Fruit fly (Drosophila melanogaster) whole organism, embryonic: Measurements from ENCODE around the gene Dok.

ENCODE experiments used
- Atf-2 ChIP-seq: fragments of 200-800 bp; sonication (Bioruptor generic); optimal IDR thresholded peaks from 2 replicates; lab custom pipeline; 2016; ENCODE audit warnings: missing biosample characterization, missing genetic modification characterization
- Awh ChIP-seq: fragments of 200-800 bp; sonication (Bioruptor generic); IDR thresholded peaks from 2 replicates; pipeline ENCODE4, ENCODE4 v1.3.6; 2022; ENCODE audit warnings: missing biosample characterization, missing genetic modification characterization
- B-H1 ChIP-seq: fragments of 200-800 bp; sonication (Bioruptor generic); IDR thresholded peaks from 3 replicates; pipeline ENCODE4 v1.3.6; 2022; ENCODE audit warnings: missing biosample characterization, missing genetic modification characterization
- CG10267 ChIP-seq: fragments of 200-800 bp; sonication (Bioruptor generic); optimal IDR thresholded peaks from 2 replicates; lab custom pipeline; 2018; ENCODE audit warnings: missing biosample characterization, mild to moderate bottlenecking, missing genetic modification characterization, moderate library complexity
- CG11085 ChIP-seq: fragments of 200-800 bp; sonication (Bioruptor generic); IDR thresholded peaks from 2 replicates; pipeline ENCODE4 v1.3.6; 2022; ENCODE audit warnings: missing biosample characterization, missing genetic modification characterization
- CG11695 ChIP-seq: fragments of 200-800 bp; sonication (Bioruptor generic); IDR thresholded peaks from 3 replicates; pipeline ENCODE4 v1.3.6; 2022; ENCODE audit warnings: missing biosample characterization, missing genetic modification characterization
- CG11723 ChIP-seq: fragments of 200-800 bp; sonication (Bioruptor generic); optimal IDR thresholded peaks from 2 replicates; lab custom pipeline; 2017; ENCODE audit warnings: missing biosample characterization, mild to moderate bottlenecking, missing genetic modification characterization
- CG12299 ChIP-seq: fragments of 200-800 bp; sonication (Bioruptor generic); optimal IDR thresholded peaks from 2 replicates; lab custom pipeline; 2018; ENCODE audit warnings: missing biosample characterization, mild to moderate bottlenecking, missing genetic modification characterization
- CG14014 ChIP-seq: fragments of 200-800 bp; sonication (Bioruptor generic); IDR thresholded peaks from 2 replicates; pipeline ENCODE4 v1.3.6; 2022; ENCODE audit warnings: missing biosample characterization, missing genetic modification characterization
- CG1529 ChIP-seq: fragments of 200-800 bp; sonication (Bioruptor generic); optimal IDR thresholded peaks from 3 replicates; lab custom pipeline; 2018; ENCODE audit warnings: missing biosample characterization, missing genetic modification characterization
- CG17359 ChIP-seq: fragments of 200-800 bp; sonication (Bioruptor generic); optimal IDR thresholded peaks from 3 replicates; lab custom pipeline; 2018; ENCODE audit warnings: missing biosample characterization, mild to moderate bottlenecking, missing genetic modification characterization, moderate library complexity
- CG17829 ChIP-seq: fragments of 200-800 bp; optimal IDR thresholded peaks from 2 replicates; lab custom pipeline; 2019; ENCODE audit warnings: missing biosample characterization, mild to moderate bottlenecking, missing genetic modification characterization, moderate library complexity
- CG18619 ChIP-seq: fragments of 200-800 bp; sonication (Bioruptor generic); optimal IDR thresholded peaks from 3 replicates; lab custom pipeline; 2017; ENCODE audit warnings: missing biosample characterization, mild to moderate bottlenecking, missing genetic modification characterization
- CG31441 ChIP-seq: fragments of 200-800 bp; sonication (Bioruptor generic); IDR thresholded peaks from 2 replicates; pipeline ENCODE4 v1.3.6; 2022; ENCODE audit warnings: missing biosample characterization, missing genetic modification characterization
- CG3281 ChIP-seq: fragments of 200-800 bp; sonication (Bioruptor generic); optimal IDR thresholded peaks from 3 replicates; lab custom pipeline; 2017; ENCODE audit warnings: missing biosample characterization, mild to moderate bottlenecking, missing genetic modification characterization
- CG4820 ChIP-seq: fragments of 200-800 bp; sonication (Bioruptor generic); optimal IDR thresholded peaks from 3 replicates; lab custom pipeline; 2016; ENCODE audit warnings: missing biosample characterization, missing genetic modification characterization
- CG6175 ChIP-seq: fragments of 200-800 bp; sonication (Bioruptor generic); IDR thresholded peaks from 3 replicates; pipeline ENCODE4 v1.3.6; 2022; ENCODE audit warnings: missing biosample characterization, missing genetic modification characterization
- CG6689 ChIP-seq: fragments of 200-800 bp; sonication (Bioruptor generic); IDR thresholded peaks from 2 replicates; pipeline ENCODE4 v1.3.6; 2022; ENCODE audit warnings: missing biosample characterization, missing genetic modification characterization
- CG7745 ChIP-seq: fragments of 200-800 bp; sonication (Bioruptor generic); optimal IDR thresholded peaks from 2 replicates; lab custom pipeline; 2018; ENCODE audit warnings: missing biosample characterization, mild to moderate bottlenecking, missing genetic modification characterization, moderate library complexity
- CrebB ChIP-seq: fragments of 200-800 bp; sonication (Bioruptor generic); optimal IDR thresholded peaks from 3 replicates; lab custom pipeline; 2018; ENCODE audit warnings: missing biosample characterization, mild to moderate bottlenecking, missing genetic modification characterization
- Elba2 ChIP-seq: fragments of 200-800 bp; sonication (Bioruptor generic); optimal IDR thresholded peaks from 3 replicates; lab custom pipeline; 2016; ENCODE audit warnings: missing biosample characterization, missing genetic modification characterization
- GATAe ChIP-seq: fragments of 200-800 bp; sonication (Bioruptor generic); conservative IDR thresholded peaks from 2 replicates; pipeline ENCODE4 v1.3.6; 2022; ENCODE audit warnings: missing biosample characterization, missing genetic modification characterization
- H15 ChIP-seq: fragments of 200-800 bp; sonication (Bioruptor generic); IDR thresholded peaks from 3 replicates; pipeline ENCODE4 v1.3.6; 2022; ENCODE audit warnings: missing biosample characterization, missing genetic modification characterization
- Hmr ChIP-seq: fragments of 200-800 bp; sonication (Bioruptor generic); optimal IDR thresholded peaks from 3 replicates; lab custom pipeline; 2017; ENCODE audit warnings: mild to moderate bottlenecking, missing biosample characterization, missing genetic modification reagents, missing genetic modification characterization
- Opbp ChIP-seq: fragments of 200-800 bp; sonication (Bioruptor generic); IDR thresholded peaks from 3 replicates; pipeline ENCODE4 v1.3.6; 2022; ENCODE audit warnings: missing biosample characterization, missing genetic modification characterization; ENCODE audit not compliant: partially characterized antibody
- PHDP ChIP-seq: fragments of 200-800 bp; sonication (Bioruptor generic); optimal IDR thresholded peaks from 3 replicates; lab custom pipeline; 2018; ENCODE audit warnings: missing biosample characterization, mild to moderate bottlenecking, missing genetic modification characterization, moderate library complexity
- Sox102F ChIP-seq: fragments of 200-800 bp; sonication (Bioruptor generic); optimal IDR thresholded peaks from 2 replicates; lab custom pipeline; 2018; ENCODE audit warnings: missing biosample characterization, mild to moderate bottlenecking, missing genetic modification characterization, moderate library complexity
- aop ChIP-seq: fragments of 200-800 bp; sonication (Bioruptor generic); IDR thresholded peaks from 2 replicates; pipeline ENCODE4 v1.3.6; 2022; ENCODE audit warnings: missing biosample characterization, missing genetic modification characterization
- ash1 ChIP-seq: fragments of 200-800 bp; sonication (Bioruptor generic); optimal IDR thresholded peaks from 2 replicates; lab custom pipeline; 2018; ENCODE audit warnings: missing biosample characterization, mild to moderate bottlenecking, missing genetic modification characterization
- ato ChIP-seq: fragments of 200-800 bp; sonication (Bioruptor generic); IDR thresholded peaks from 2 replicates; pipeline ENCODE4 v1.3.6; 2022; ENCODE audit warnings: missing biosample characterization, missing genetic modification characterization; ENCODE audit not compliant: partially characterized antibody
- bowl ChIP-seq: fragments of 200-800 bp; sonication (Bioruptor generic); IDR thresholded peaks from 2 replicates; pipeline ENCODE4 v1.3.6; 2022; ENCODE audit warnings: missing biosample characterization, missing genetic modification characterization
- br ChIP-seq: fragments of >200 bp; optimal IDR thresholded peaks from 2 replicates; lab custom pipeline; 2017
- cato ChIP-seq: fragments of 200-800 bp; sonication (Bioruptor generic); optimal IDR thresholded peaks from 2 replicates; lab custom pipeline; 2016; ENCODE audit warnings: missing biosample characterization, missing genetic modification characterization, borderline replicate concordance
- crp ChIP-seq, 2 experiments: fragments of 200-800 bp; sonication (Bioruptor generic); optimal IDR thresholded peaks; 2 replicates in 1 of 2; 3 replicates in 1 of 2; lab custom pipeline; 2017; ENCODE audit warnings: missing biosample characterization in 2 of 2, missing genetic modification characterization in 2 of 2, mild to moderate bottlenecking in 1 of 2, moderate library complexity in 1 of 2
- dpn ChIP-seq, 2 experiments: fragments of 200-800 bp; sonication (Bioruptor generic); optimal IDR thresholded peaks; 3 replicates each; lab custom pipeline; 2016; ENCODE audit warnings: missing biosample characterization in 2 of 2, missing genetic modification characterization in 2 of 2
- fd96Cb ChIP-seq: fragments of 200-800 bp; sonication (Bioruptor generic); optimal IDR thresholded peaks from 2 replicates; lab custom pipeline; 2018; ENCODE audit warnings: missing biosample characterization, mild to moderate bottlenecking, missing genetic modification characterization, moderate library complexity
- gem ChIP-seq: fragments of 200-800 bp; sonication (Bioruptor generic); optimal IDR thresholded peaks from 2 replicates; lab custom pipeline; 2019; ENCODE audit warnings: missing biosample characterization, mild to moderate bottlenecking, missing genetic modification characterization, moderate library complexity
- gfzf ChIP-seq: fragments of 200-800 bp; sonication (Bioruptor generic); optimal IDR thresholded peaks from 2 replicates; lab custom pipeline; 2016; ENCODE audit warnings: missing biosample characterization, mild to moderate bottlenecking, missing genetic modification characterization, moderate library complexity
- h ChIP-seq: fragments of >200 bp; optimal IDR thresholded peaks from 2 replicates; lab custom pipeline; 2017
- nau ChIP-seq: fragments of 200-800 bp; sonication (Bioruptor generic); optimal IDR thresholded peaks from 3 replicates; lab custom pipeline; 2017; ENCODE audit warnings: missing biosample characterization, mild to moderate bottlenecking, missing genetic modification characterization, missing genetic modification reagents
- nerfin-2 ChIP-seq: fragments of 200-800 bp; sonication (Bioruptor generic); IDR thresholded peaks from 2 replicates; pipeline ENCODE4 v1.3.6; 2022; ENCODE audit warnings: missing biosample characterization, missing genetic modification characterization; ENCODE audit not compliant: partially characterized antibody
- pb ChIP-seq: fragments of 200-800 bp; sonication (Bioruptor generic); optimal IDR thresholded peaks from 3 replicates; lab custom pipeline; 2016; ENCODE audit warnings: missing biosample characterization, missing genetic modification characterization
- ro ChIP-seq: fragments of 200-800 bp; sonication (Bioruptor generic); IDR thresholded peaks from 2 replicates; pipeline ENCODE4 v1.3.6; 2022; ENCODE audit warnings: missing biosample characterization, missing genetic modification characterization
- salm ChIP-seq: fragments of 200-800 bp; sonication (Bioruptor generic); optimal IDR thresholded peaks from 2 replicates; lab custom pipeline; 2018; ENCODE audit warnings: missing biosample characterization, mild to moderate bottlenecking, missing genetic modification characterization
- sisA ChIP-seq: fragments of 200-800 bp; sonication (Bioruptor generic); IDR thresholded peaks from 2 replicates; pipeline ENCODE4 v1.3.6; 2022; ENCODE audit warnings: missing biosample characterization, missing genetic modification characterization
- sr ChIP-seq: fragments of 200-800 bp; sonication (Bioruptor generic); IDR thresholded peaks from 3 replicates; pipeline ENCODE4 v1.3.6; 2022; ENCODE audit warnings: missing biosample characterization, missing genetic modification characterization
- tgo ChIP-seq: fragments of 200-800 bp; sonication (Bioruptor generic); IDR thresholded peaks from 3 replicates; pipeline ENCODE4 v1.3.6; 2022; ENCODE audit warnings: missing biosample characterization, missing genetic modification characterization
- tna ChIP-seq: fragments of 200-800 bp; sonication (Bioruptor generic); IDR thresholded peaks from 2 replicates; pipeline ENCODE4 v1.3.6; 2022; ENCODE audit warnings: missing biosample characterization, missing genetic modification characterization; ENCODE audit not compliant: partially characterized antibody
- toy ChIP-seq: fragments of 200-800 bp; sonication (Bioruptor generic); IDR thresholded peaks from 2 replicates; pipeline ENCODE4 v1.3.6; 2022; ENCODE audit warnings: missing biosample characterization, missing genetic modification characterization
- tx ChIP-seq: fragments of 200-800 bp; sonication (Bioruptor generic); optimal IDR thresholded peaks from 2 replicates; lab custom pipeline; 2016; ENCODE audit warnings: missing biosample characterization, missing genetic modification characterization
- wek ChIP-seq: fragments of 200-800 bp; sonication (Bioruptor generic); optimal IDR thresholded peaks from 3 replicates; lab custom pipeline; 2018; ENCODE audit warnings: missing biosample characterization, mild to moderate bottlenecking, missing genetic modification characterization, moderate library complexity
- zf30C ChIP-seq: fragments of 200-800 bp; sonication (Bioruptor generic); optimal IDR thresholded peaks from 3 replicates; lab custom pipeline; 2018; ENCODE audit warnings: missing biosample characterization, mild to moderate bottlenecking, missing genetic modification characterization

The Dok gene

dm6 chrX:7300356-7300721, 23.7 kb upstream of the Dok start (continued):
- no peak for TF ChIP-seq tna (GFP tag; lab: Robert Waterston, UW)
- TF ChIP-seq nerfin-2 (GFP tag; lab: Robert Waterston, UW): no peak
- TF ChIP-seq CrebB: no peak
- no peak for TF ChIP-seq ato
- TF ChIP-seq Elba2 (GFP tag; lab: Kevin White, UChicago): no peak
- no peak for TF ChIP-seq br (lab: Kevin White, UChicago)
- no peak for TF ChIP-seq gfzf (GFP tag; lab: Kevin White, UChicago)
- TF ChIP-seq crp (GFP tag; optimal IDR thresholded peaks at IDR 0.05; lab: Kevin White, UChicago): no peak
- TF ChIP-seq salm (tag; lab: Kevin White, UChicago): no peak
- peak; percentile 27 for TF ChIP-seq Sox102F (GFP tag; lab: Kevin White, UChicago)
- TF ChIP-seq pb (GFP tag; lab: Kevin White, UChicago): no peak
- no peak for TF ChIP-seq tx (GFP tag; lab: Kevin White, UChicago)
- TF ChIP-seq bowl: no peak
- TF ChIP-seq dpn (GFP tag; optimal IDR thresholded peaks at IDR 0.05; lab: Kevin White, UChicago): no peak
- TF ChIP-seq h (lab: Kevin White, UChicago): no peak
- no peak for TF ChIP-seq nau (GFP tag; lab: Kevin White, UChicago)
- TF ChIP-seq CG17829: no peak
- TF ChIP-seq Atf-2 (GFP tag; lab: Kevin White, UChicago): no peak
- no peak for TF ChIP-seq aop
- TF ChIP-seq wek (GFP tag; lab: Kevin White, UChicago): no peak
- peak; percentile 54; the same call in 1 of the 3 replicates for TF ChIP-seq sr
- TF ChIP-seq GATAe (GFP tag; lab: Robert Waterston, UW): no peak
- TF ChIP-seq Hmr (GFP tag; lab: Kevin White, UChicago): no peak
- TF ChIP-seq H15 (GFP tag; lab: Robert Waterston, UW): 0 out of 3 replicates have a peak, but pooled peaks have one; percentile 8
- TF ChIP-seq CG11723 (GFP tag; lab: Kevin White, UChicago): no peak
- no peak for TF ChIP-seq ash1 (GFP tag; lab: Kevin White, UChicago)
- TF ChIP-seq sisA (GFP tag; lab: Robert Waterston, UW): no peak
- TF ChIP-seq toy (GFP tag; lab: Robert Waterston, UW): 0 out of 2 replicates have a peak, but pooled peaks have one; percentile 34
- TF ChIP-seq cato: no peak
- no peak for TF ChIP-seq CG18619 (GFP tag; lab: Kevin White, UChicago)
- TF ChIP-seq fd96Cb (tag; lab: Kevin White, UChicago): no peak
- TF ChIP-seq CG1529 (GFP tag; lab: Kevin White, UChicago): no peak
- peak; percentile 12 for TF ChIP-seq CG17359 (tag; lab: Kevin White, UChicago)
- TF ChIP-seq gem (tag; lab: Kevin White, UChicago): no peak
- no peak for TF ChIP-seq CG6689 (GFP tag; lab: Robert Waterston, UW)
- no peak for TF ChIP-seq B-H1 (GFP tag; lab: Robert Waterston, UW)
- TF ChIP-seq CG11085: no peak
- no peak for TF ChIP-seq zf30C
- TF ChIP-seq CG3281 (GFP tag; lab: Kevin White, UChicago): peak; percentile 49
- no peak for TF ChIP-seq Awh (GFP tag; lab: Robert Waterston, UW)
- TF ChIP-seq tgo (GFP tag; lab: Robert Waterston, UW): 0 out of 3 replicates have a peak, but pooled peaks have one; percentile 16
- no peak for TF ChIP-seq Opbp (GFP tag; lab: Robert Waterston, UW)
- no peak for TF ChIP-seq CG7745 (tag; lab: Kevin White, UChicago)
- no peak for TF ChIP-seq PHDP
- 0 out of 2 replicates have a peak, but pooled peaks have one; percentile 5 for TF ChIP-seq CG14014 (GFP tag; lab: Robert Waterston, UW)
- TF ChIP-seq CG4820 (GFP tag; lab: Kevin White, UChicago): no peak
- no peak for TF ChIP-seq CG12299
- TF ChIP-seq CG10267 (tag; lab: Kevin White, UChicago): no peak
- TF ChIP-seq CG31441 (GFP tag; lab: Robert Waterston, UW): 0 out of 2 replicates have a peak, but pooled peaks have one; percentile 8
- TF ChIP-seq CG11695 (GFP tag; lab: Robert Waterston, UW): no peak
- TF ChIP-seq CG6175 (GFP tag; lab: Robert Waterston, UW): peak; percentile 30; the same call in 1 of the 3 replicates
- no peak for TF ChIP-seq ro
